Fruit fly (Drosophila melanogaster) whole organism, embryonic: ENCODE data around the gene CG15725.

Experiments
- ATbp ChIP-seq: fragments of 200-800 bp; sonication (Bioruptor generic); optimal IDR thresholded peaks from 2 replicates; lab custom pipeline; 2017; ENCODE audit warnings: missing biosample characterization, mild to moderate bottlenecking, missing genetic modification characterization, missing genetic modification reagents
- C15 ChIP-seq: fragments of 200-800 bp; sonication (Bioruptor generic); IDR thresholded peaks from 3 replicates; pipeline ENCODE4 v1.3.6; 2022; ENCODE audit warnings: missing biosample characterization, missing genetic modification characterization
- CG10267 ChIP-seq: fragments of 200-800 bp; sonication (Bioruptor generic); optimal IDR thresholded peaks from 2 replicates; lab custom pipeline; 2018; ENCODE audit warnings: missing biosample characterization, mild to moderate bottlenecking, missing genetic modification characterization, moderate library complexity
- CG11695 ChIP-seq: fragments of 200-800 bp; sonication (Bioruptor generic); IDR thresholded peaks from 3 replicates; pipeline ENCODE4 v1.3.6; 2022; ENCODE audit warnings: missing biosample characterization, missing genetic modification characterization
- CG11696 ChIP-seq: fragments of 200-800 bp; sonication (Bioruptor generic); IDR thresholded peaks from 2 replicates; pipeline ENCODE4 v1.3.6; 2022; ENCODE audit warnings: missing biosample characterization, missing genetic modification characterization
- CG15269 ChIP-seq: fragments of 200-800 bp; sonication (Bioruptor generic); optimal IDR thresholded peaks from 2 replicates; lab custom pipeline; 2018; ENCODE audit warnings: missing biosample characterization, mild to moderate bottlenecking, missing genetic modification characterization, moderate library complexity
- CG15479 ChIP-seq: fragments of 200-800 bp; sonication (Bioruptor generic); optimal IDR thresholded peaks from 3 replicates; lab custom pipeline; 2019; ENCODE audit warnings: missing biosample characterization, mild to moderate bottlenecking, missing genetic modification characterization, moderate library complexity
- CG15601 ChIP-seq: fragments of 200-800 bp; sonication (Bioruptor generic); optimal IDR thresholded peaks from 3 replicates; lab custom pipeline; 2019; ENCODE audit warnings: missing biosample characterization, mild to moderate bottlenecking, missing genetic modification characterization, moderate library complexity
- CG1602 ChIP-seq: fragments of 200-800 bp; sonication (Bioruptor generic); optimal IDR thresholded peaks from 3 replicates; lab custom pipeline; 2016; ENCODE audit warnings: missing biosample characterization, missing genetic modification characterization
- CG17328 ChIP-seq: fragments of 200-800 bp; sonication (Bioruptor generic); IDR thresholded peaks from 2 replicates; pipeline ENCODE4 v1.3.6; 2022; ENCODE audit warnings: missing biosample characterization, missing genetic modification characterization
- CG17385 ChIP-seq: fragments of 200-800 bp; sonication (Bioruptor generic); optimal IDR thresholded peaks from 3 replicates; lab custom pipeline; 2018; ENCODE audit warnings: missing biosample characterization, mild to moderate bottlenecking, missing genetic modification characterization
- CG18262 ChIP-seq: fragments of 200-800 bp; optimal IDR thresholded peaks from 3 replicates; lab custom pipeline; 2019; ENCODE audit warnings: missing biosample characterization, mild to moderate bottlenecking, missing genetic modification characterization, moderate library complexity
- CG18476 ChIP-seq: fragments of 200-800 bp; sonication (Bioruptor generic); optimal IDR thresholded peaks from 2 replicates; lab custom pipeline; 2016; ENCODE audit warnings: missing biosample characterization, mild to moderate bottlenecking, missing genetic modification characterization
- CG2129 ChIP-seq: fragments of 200-800 bp; sonication (Bioruptor generic); IDR thresholded peaks from 2 replicates; pipeline ENCODE4 v1.3.6; 2022; ENCODE audit warnings: missing biosample characterization, missing genetic modification characterization; ENCODE audit not compliant: partially characterized antibody
- CG2712 ChIP-seq: fragments of 200-800 bp; optimal IDR thresholded peaks from 3 replicates; lab custom pipeline; 2019; ENCODE audit warnings: missing biosample characterization, mild to moderate bottlenecking, missing genetic modification characterization, moderate library complexity
- CG33557 ChIP-seq: fragments of 200-800 bp; sonication (Bioruptor generic); optimal IDR thresholded peaks from 2 replicates; lab custom pipeline; 2019; ENCODE audit warnings: missing biosample characterization, mild to moderate bottlenecking, missing genetic modification characterization, moderate library complexity
- CG4404 ChIP-seq: fragments of 200-800 bp; sonication (Bioruptor generic); IDR thresholded peaks from 2 replicates; pipeline ENCODE4 v1.3.6; 2022; ENCODE audit warnings: missing biosample characterization, missing genetic modification characterization
- CG4730 ChIP-seq: fragments of 200-800 bp; sonication (Bioruptor generic); IDR thresholded peaks from 2 replicates; pipeline ENCODE4 v1.3.6; 2022; ENCODE audit warnings: missing biosample characterization, missing genetic modification characterization
- CG7271 ChIP-seq: fragments of 200-800 bp; sonication (Bioruptor generic); optimal IDR thresholded peaks from 2 replicates; lab custom pipeline; 2018; ENCODE audit warnings: missing biosample characterization, mild to moderate bottlenecking, missing genetic modification characterization, moderate library complexity
- CG8388 ChIP-seq: fragments of 200-800 bp; sonication (Bioruptor generic); optimal IDR thresholded peaks from 2 replicates; lab custom pipeline; 2019; ENCODE audit warnings: missing biosample characterization, mild to moderate bottlenecking, missing genetic modification characterization, moderate library complexity
- CoRest ChIP-seq: fragments of 200-800 bp; sonication (Bioruptor generic); optimal IDR thresholded peaks from 3 replicates; lab custom pipeline; 2018; ENCODE audit warnings: missing biosample characterization, mild to moderate bottlenecking, missing genetic modification characterization, moderate library complexity
- D ChIP-seq, 2 experiments: fragments of 200-800 bp in 1 of 2; fragments of >200 bp in 1 of 2; sonication (Bioruptor generic) in 1 of 2; optimal IDR thresholded peaks; 2 replicates in 1 of 2; 3 replicates in 1 of 2; lab custom pipeline; 2017; ENCODE audit warnings: mild to moderate bottlenecking in 1 of 2, missing biosample characterization in 1 of 2, missing genetic modification characterization in 1 of 2, missing genetic modification reagents in 1 of 2
- D19A ChIP-seq: fragments of 200-800 bp; optimal IDR thresholded peaks from 3 replicates; lab custom pipeline; 2019; ENCODE audit warnings: missing biosample characterization, mild to moderate bottlenecking, missing genetic modification characterization, moderate library complexity
- Dbx ChIP-seq: fragments of 200-800 bp; sonication (Bioruptor generic); IDR thresholded peaks from 3 replicates; pipeline ENCODE4 v1.3.6; 2022; ENCODE audit warnings: missing biosample characterization, missing genetic modification characterization
- HmgZ ChIP-seq: fragments of 200-800 bp; sonication (Bioruptor generic); optimal IDR thresholded peaks from 2 replicates; lab custom pipeline; 2018; ENCODE audit warnings: missing biosample characterization, mild to moderate bottlenecking, missing genetic modification characterization
- Hr78 ChIP-seq, 2 experiments: fragments of 200-800 bp in 1 of 2; fragments of >200 bp in 1 of 2; sonication (Bioruptor generic) in 1 of 2; optimal IDR thresholded peaks; 2 replicates each; lab custom pipeline; 2017 to 2019; ENCODE audit warnings: missing biosample characterization in 2 of 2, missing genetic modification characterization in 2 of 2, mild to moderate bottlenecking in 1 of 2, moderate library complexity in 1 of 2
- Nf-YC ChIP-seq: fragments of 200-800 bp; optimal IDR thresholded peaks from 3 replicates; lab custom pipeline; 2019; ENCODE audit warnings: missing biosample characterization, mild to moderate bottlenecking, missing genetic modification characterization, moderate library complexity
- Oli ChIP-seq: fragments of 200-800 bp; sonication (Bioruptor generic); optimal IDR thresholded peaks from 2 replicates; lab custom pipeline; 2018; ENCODE audit warnings: missing biosample characterization, mild to moderate bottlenecking, missing genetic modification characterization, moderate library complexity
- Sox102F ChIP-seq: fragments of 200-800 bp; sonication (Bioruptor generic); optimal IDR thresholded peaks from 2 replicates; lab custom pipeline; 2018; ENCODE audit warnings: missing biosample characterization, mild to moderate bottlenecking, missing genetic modification characterization, moderate library complexity
- Usf ChIP-seq: fragments of 200-800 bp; sonication (Bioruptor generic); optimal IDR thresholded peaks from 2 replicates; lab custom pipeline; 2017; ENCODE audit warnings: missing genotype, missing biosample characterization, missing genetic modification characterization
- amos ChIP-seq: fragments of 200-800 bp; sonication (Bioruptor generic); IDR thresholded peaks from 2 replicates; pipeline ENCODE4 v1.3.6; 2022; ENCODE audit warnings: missing biosample characterization, missing genetic modification characterization; ENCODE audit not compliant: partially characterized antibody
- fd96Cb ChIP-seq: fragments of 200-800 bp; sonication (Bioruptor generic); optimal IDR thresholded peaks from 2 replicates; lab custom pipeline; 2018; ENCODE audit warnings: missing biosample characterization, mild to moderate bottlenecking, missing genetic modification characterization, moderate library complexity
- grau ChIP-seq: fragments of 200-800 bp; optimal IDR thresholded peaks from 3 replicates; lab custom pipeline; 2019; ENCODE audit warnings: missing biosample characterization, mild to moderate bottlenecking, missing genetic modification characterization, moderate library complexity
- inv ChIP-seq: fragments of 200-800 bp; sonication (Bioruptor generic); IDR thresholded peaks from 2 replicates; pipeline ENCODE4 v1.3.6; 2022; ENCODE audit warnings: missing biosample characterization, missing genetic modification characterization; ENCODE audit not compliant: partially characterized antibody
- nerfin-1 ChIP-seq: fragments of 200-800 bp; sonication (Bioruptor generic); optimal IDR thresholded peaks from 3 replicates; lab custom pipeline; 2019; ENCODE audit warnings: missing biosample characterization, mild to moderate bottlenecking, missing genetic modification characterization, moderate library complexity
- pan ChIP-seq, 4 experiments: fragments of >200 bp in 3 of 4; fragments of 200-800 bp in 1 of 4; sonication (Bioruptor generic) in 1 of 4; optimal IDR thresholded peaks in 3 of 4; IDR thresholded peaks in 1 of 4; 2 replicates each; pipeline versions ENCODE4 v1.3.6 to Lab custom; 2017 to 2022; ENCODE audit warnings: missing biosample characterization in 2 of 4, missing genetic modification characterization in 2 of 4, mixed read lengths in 1 of 4
- pros ChIP-seq: fragments of 200-800 bp; sonication (Bioruptor generic); optimal IDR thresholded peaks from 3 replicates; lab custom pipeline; 2019; ENCODE audit warnings: missing biosample characterization, mild to moderate bottlenecking, missing genetic modification characterization, moderate library complexity
- rib ChIP-seq: fragments of 200-800 bp; sonication (Bioruptor generic); IDR thresholded peaks from 2 replicates; pipeline ENCODE4 v1.3.6; 2022; ENCODE audit warnings: missing biosample characterization, missing genetic modification characterization
- scrt ChIP-seq: fragments of 200-800 bp; sonication (Bioruptor generic); optimal IDR thresholded peaks from 2 replicates; lab custom pipeline; 2018; ENCODE audit warnings: missing biosample characterization, mild to moderate bottlenecking, missing genetic modification characterization, moderate library complexity
- tap ChIP-seq: fragments of 200-800 bp; optimal IDR thresholded peaks from 3 replicates; lab custom pipeline; 2019; ENCODE audit warnings: missing biosample characterization, mild to moderate bottlenecking, missing genetic modification characterization, moderate library complexity
- tll ChIP-seq, 2 experiments: fragments of 200-800 bp in 1 of 2; fragments of >200 bp in 1 of 2; sonication (Bioruptor generic) in 1 of 2; optimal IDR thresholded peaks; 2 replicates each; lab custom pipeline; 2017 to 2019; ENCODE audit warnings: missing biosample characterization in 2 of 2, missing genetic modification characterization in 2 of 2, mild to moderate bottlenecking in 1 of 2, moderate library complexity in 1 of 2
- trem ChIP-seq: fragments of 200-800 bp; optimal IDR thresholded peaks from 3 replicates; lab custom pipeline; 2019; ENCODE audit warnings: missing biosample characterization, mild to moderate bottlenecking, missing genetic modification characterization, moderate library complexity
- twi ChIP-seq: fragments of 200-800 bp; optimal IDR thresholded peaks from 2 replicates; lab custom pipeline; 2019; ENCODE audit warnings: missing biosample characterization, mild to moderate bottlenecking, missing genetic modification characterization, moderate library complexity
- zen2 ChIP-seq: fragments of 200-800 bp; sonication (Bioruptor generic); IDR thresholded peaks from 3 replicates; pipeline ENCODE4 v1.3.6; 2022; ENCODE audit warnings: missing biosample characterization, missing genetic modification characterization; ENCODE audit not compliant: partially characterized antibody

The CG15725 gene

DNA sequence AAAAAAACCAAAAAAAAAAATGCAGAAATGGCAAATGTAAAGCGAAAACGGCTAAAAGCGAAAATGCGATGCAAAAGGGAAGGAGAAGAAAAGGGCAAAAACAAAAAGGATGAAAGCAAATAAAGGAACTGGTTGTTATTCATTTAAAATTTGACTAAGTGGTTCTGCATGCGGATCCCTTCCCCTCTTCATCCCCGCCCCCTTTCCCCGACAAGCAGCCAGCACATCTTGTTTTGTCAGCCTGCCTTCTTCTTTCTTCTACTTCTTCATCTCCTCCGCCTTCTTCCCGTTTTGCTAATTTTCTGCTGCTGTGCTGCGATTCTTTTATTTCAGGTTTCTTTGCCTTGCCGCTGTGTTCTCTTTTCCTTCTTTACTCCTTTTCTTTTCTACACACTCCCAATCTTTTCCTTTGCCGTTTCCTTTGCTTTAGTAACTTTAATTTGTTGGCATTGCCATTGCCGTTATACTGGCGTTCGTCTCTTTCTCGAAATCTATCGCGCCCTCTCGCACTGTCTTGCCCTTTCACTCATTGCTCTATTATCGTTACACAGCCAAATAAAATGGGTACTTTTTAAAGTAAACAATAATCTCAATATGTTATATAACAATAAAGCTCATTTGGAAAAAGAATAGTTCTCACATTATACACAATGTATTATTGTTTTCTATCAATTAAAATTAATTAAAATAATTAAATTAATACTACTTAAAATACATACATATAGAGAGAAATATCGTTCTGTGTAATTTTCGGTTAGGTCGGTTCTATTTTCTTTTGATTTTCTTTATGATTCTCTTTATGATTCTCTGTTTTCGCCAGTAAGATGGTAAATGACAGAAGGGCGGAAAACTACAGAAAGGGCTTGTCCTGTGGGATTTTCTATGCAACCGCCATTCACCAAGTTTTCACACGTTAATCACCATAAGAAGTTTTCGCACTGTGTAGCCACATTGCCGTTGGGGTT, 42.4 kb downstream of the CG15725 start (continued):
- 0 out of 3 replicates have a peak, but pooled peaks have one; percentile 10 for TF ChIP-seq Dbx (GFP tag; lab: Robert Waterston, UW)
- peak; percentile 35 for TF ChIP-seq twi (tag; lab: Kevin White, UChicago)
- peak; percentile 74 for TF ChIP-seq CG8388 (GFP tag; lab: Kevin White, UChicago)
- TF ChIP-seq CG33557 (GFP tag; lab: Kevin White, UChicago): peak; percentile 52
- no peak for TF ChIP-seq pan (optimal IDR thresholded peaks at IDR 0.05; lab: Kevin White, UChicago)
- TF ChIP-seq pan (GFP tag; optimal IDR thresholded peaks at IDR 0.05 in 1 of 2, IDR thresholded peaks at IDR 0.05 in 1 of 2): peak in 1 of 2 experiments; percentile 49
- no peak for TF ChIP-seq C15
- peak; percentile 33 for TF ChIP-seq ATbp (GFP tag; lab: Kevin White, UChicago)
- peak; percentile 89 for TF ChIP-seq CG2712 (tag; lab: Kevin White, UChicago)
- no peak for TF ChIP-seq inv (GFP tag; lab: Robert Waterston, UW)
- peak; percentile 37; the same call in 1 of the 2 replicates for TF ChIP-seq CG17328 (GFP tag; lab: Robert Waterston, UW)
- peak; percentile 70 for TF ChIP-seq tap (tag; lab: Kevin White, UChicago)
- TF ChIP-seq Sox102F (GFP tag; lab: Kevin White, UChicago): peak; percentile 74
- peak; percentile 77 for TF ChIP-seq CoRest
- no peak for TF ChIP-seq CG2129 (GFP tag; lab: Robert Waterston, UW)
- TF ChIP-seq amos (GFP tag; lab: Robert Waterston, UW): no peak
- no peak for TF ChIP-seq CG11696 (GFP tag; lab: Robert Waterston, UW)
- TF ChIP-seq CG15601 (tag; lab: Kevin White, UChicago): peak; percentile 51
- no peak for TF ChIP-seq CG18476 (GFP tag; lab: Kevin White, UChicago)
- TF ChIP-seq Hr78 (GFP tag; optimal IDR thresholded peaks at IDR 0.05; lab: Kevin White, UChicago): peak in 1 of 2 experiments; percentile 49
- TF ChIP-seq CG15269: peak; percentile 61
- peak; percentile 70 for TF ChIP-seq Oli (tag; lab: Kevin White, UChicago)
- TF ChIP-seq fd96Cb: peak; percentile 68
- TF ChIP-seq CG7271 (tag; lab: Kevin White, UChicago): peak; percentile 86
- peak; percentile 30 for TF ChIP-seq Nf-YC
- TF ChIP-seq nerfin-1 (tag; lab: Kevin White, UChicago): peak; percentile 40
- TF ChIP-seq zen2 (GFP tag; lab: Robert Waterston, UW): no peak
- TF ChIP-seq CG10267 (tag; lab: Kevin White, UChicago): peak; percentile 76
- peak; percentile 88 for TF ChIP-seq CG18262
- TF ChIP-seq CG1602 (GFP tag; lab: Kevin White, UChicago): peak; percentile 40
- TF ChIP-seq trem (tag; lab: Kevin White, UChicago): peak; percentile 67
- TF ChIP-seq CG11695: 0 out of 3 replicates have a peak, but pooled peaks have one; percentile 31
- TF ChIP-seq grau (tag; lab: Kevin White, UChicago): peak; percentile 78
- TF ChIP-seq rib (GFP tag; lab: Robert Waterston, UW): no peak
- no peak for TF ChIP-seq D (optimal IDR thresholded peaks at IDR 0.05; lab: Kevin White, UChicago)
- TF ChIP-seq D (GFP tag; optimal IDR thresholded peaks at IDR 0.05; lab: Kevin White, UChicago): peak; percentile 40
- TF ChIP-seq pros (GFP tag; lab: Kevin White, UChicago): peak; percentile 81
- peak; percentile 43 for TF ChIP-seq CG4404 (GFP tag; lab: Robert Waterston, UW)
- TF ChIP-seq CG15479 (GFP tag; lab: Kevin White, UChicago): peak; percentile 58
- peak in 1 of 2 experiments; percentile 57 for TF ChIP-seq tll (GFP tag; optimal IDR thresholded peaks at IDR 0.05; lab: Kevin White, UChicago)
- peak; percentile 4 for TF ChIP-seq scrt (GFP tag; lab: Kevin White, UChicago)
- peak; percentile 40 for TF ChIP-seq Usf (GFP tag; lab: Kevin White, UChicago)
- TF ChIP-seq CG17385 (GFP tag; lab: Kevin White, UChicago): peak; percentile 32
- TF ChIP-seq HmgZ (tag; lab: Kevin White, UChicago): peak; percentile 7
- no peak for TF ChIP-seq CG4730
- peak; percentile 79 for TF ChIP-seq D19A
